Worm (Caenorhabditis elegans) whole organism, young adult: ENCODE data around the gene mbk-2.
A peak's percentile ranks its signal among the peaks of the same experiment; 100 is the strongest.

Source experiments
- B0035.1 ChIP-seq: sonication (generic microtip); optimal IDR thresholded peaks from 2 replicates; lab custom pipeline; 2016; ENCODE audit warnings: missing genetic modification characterization, mild to moderate bottlenecking, missing compliant biosample characterization, missing genotype, missing genetic modification reagents
- F22D6.2 ChIP-seq: sonication (generic microtip); optimal IDR thresholded peaks from 2 replicates; lab custom pipeline; 2016; ENCODE audit warnings: mild to moderate bottlenecking, missing genetic modification characterization, missing compliant biosample characterization
- F23B12.7 ChIP-seq: sonication (generic microtip); optimal IDR thresholded peaks from 2 replicates; lab custom pipeline; 2017; ENCODE audit warnings: missing genetic modification characterization, mild to moderate bottlenecking, missing compliant biosample characterization, antibody characterized with exemption, moderate library complexity; ENCODE audit not compliant: insufficient read depth
- F33H1.4 ChIP-seq: fragments of 200-800 bp; sonication (Bioruptor generic); IDR thresholded peaks from 2 replicates; pipeline ENCODE4 v1.3.6; 2022; ENCODE audit warnings: missing genetic modification reagents, missing genetic modification characterization, missing compliant biosample characterization
- F39B2.1 ChIP-seq: fragments of 200-800 bp; sonication (Bioruptor generic); IDR thresholded peaks from 2 replicates; pipeline ENCODE4 v1.3.6; 2022; ENCODE audit warnings: missing genetic modification reagents, missing genetic modification characterization, missing compliant biosample characterization
- F55B11.4 ChIP-seq: sonication (generic microtip); optimal IDR thresholded peaks from 2 replicates; lab custom pipeline; 2016; ENCODE audit warnings: missing compliant biosample characterization, missing genetic modification characterization, borderline replicate concordance; ENCODE audit not compliant: insufficient read depth
- F57A8.1 ChIP-seq: fragments of 200-800 bp; sonication (Bioruptor generic); optimal IDR thresholded peaks from 2 replicates; lab custom pipeline; 2018; ENCODE audit warnings: mild to moderate bottlenecking, missing genetic modification characterization, moderate library complexity, missing compliant biosample characterization
- K11D2.4 ChIP-seq: fragments of 200-800 bp; sonication (Bioruptor generic); IDR thresholded peaks from 2 replicates; pipeline ENCODE4 v1.3.6; 2022; ENCODE audit warnings: missing genetic modification reagents, missing genetic modification characterization, missing compliant biosample characterization
- T07F8.4 ChIP-seq: sonication (generic microtip); optimal IDR thresholded peaks from 2 replicates; lab custom pipeline; 2016; ENCODE audit warnings: mild to moderate bottlenecking, missing genetic modification characterization, moderate library complexity, missing compliant biosample characterization
- Y53G8AR.9 ChIP-seq: fragments of 200-800 bp; sonication (Bioruptor generic); conservative IDR thresholded peaks from 2 replicates; pipeline ENCODE4 v1.3.6; 2022; ENCODE audit warnings: missing genetic modification reagents, missing genetic modification characterization, missing compliant biosample characterization
- Y79H2A.3 ChIP-seq: fragments of 200-800 bp; sonication (Bioruptor generic); conservative IDR thresholded peaks from 2 replicates; pipeline ENCODE4 v1.3.6; 2022; ENCODE audit warnings: missing genetic modification reagents, missing genetic modification characterization, missing compliant biosample characterization
- akir-1 ChIP-seq: fragments of 200-800 bp; sonication (Bioruptor generic); optimal IDR thresholded peaks from 2 replicates; lab custom pipeline; 2018; ENCODE audit warnings: mild to moderate bottlenecking, missing genetic modification characterization, moderate library complexity, missing compliant biosample characterization
- attf-3 ChIP-seq: fragments of 200-800 bp; sonication (Bioruptor generic); conservative IDR thresholded peaks from 2 replicates; pipeline ENCODE4 v1.3.6; 2022; ENCODE audit warnings: missing genetic modification reagents, missing genetic modification characterization, missing compliant biosample characterization
- bed-2 ChIP-seq: fragments of 200-800 bp; sonication (Bioruptor generic); IDR thresholded peaks from 2 replicates; pipeline ENCODE4 v1.3.6; 2022; ENCODE audit warnings: missing genetic modification reagents, missing genetic modification characterization, missing compliant biosample characterization
- ceh-100 ChIP-seq: fragments of 200-800 bp; sonication (Bioruptor generic); IDR thresholded peaks from 2 replicates; pipeline ENCODE4 v1.3.6; 2022; ENCODE audit warnings: missing genetic modification reagents, missing genetic modification characterization, missing compliant biosample characterization
- ceh-79 ChIP-seq: sonication (generic microtip); optimal IDR thresholded peaks from 2 replicates; lab custom pipeline; 2017; ENCODE audit warnings: mild to moderate bottlenecking, missing genetic modification characterization, missing compliant biosample characterization
- chd-7 ChIP-seq: sonication (generic microtip); optimal IDR thresholded peaks from 2 replicates; lab custom pipeline; 2016; ENCODE audit warnings: mild to moderate bottlenecking, missing genetic modification characterization, moderate library complexity, missing compliant biosample characterization
- die-1 ChIP-seq: sonication (generic microtip); optimal IDR thresholded peaks from 2 replicates; lab custom pipeline; 2016; ENCODE audit warnings: missing genotype, mild to moderate bottlenecking, missing genetic modification characterization, missing compliant biosample characterization
- egl-18 ChIP-seq: fragments of 200-800 bp; sonication (Bioruptor generic); IDR thresholded peaks from 2 replicates; pipeline ENCODE4 v1.3.6; 2022; ENCODE audit warnings: missing genetic modification reagents, missing genetic modification characterization, missing compliant biosample characterization
- egl-44 ChIP-seq: fragments of 200-800 bp; sonication (Bioruptor generic); IDR thresholded peaks from 2 replicates; pipeline ENCODE4 v1.3.6; 2022; ENCODE audit warnings: missing genetic modification reagents, missing genetic modification characterization, missing compliant biosample characterization
- fkh-3 ChIP-seq: sonication (generic microtip); optimal IDR thresholded peaks from 2 replicates; lab custom pipeline; 2016; ENCODE audit warnings: mild to moderate bottlenecking, missing genetic modification characterization, missing compliant biosample characterization
- hlh-12 ChIP-seq: sonication (generic microtip); optimal IDR thresholded peaks from 2 replicates; lab custom pipeline; 2016; ENCODE audit warnings: missing genetic modification characterization, missing compliant biosample characterization
- hsf-1 ChIP-seq: fragments of 200-800 bp; sonication (Bioruptor generic); IDR thresholded peaks from 2 replicates; pipeline ENCODE4 v1.3.6; 2022; ENCODE audit warnings: missing genetic modification reagents, missing genetic modification characterization, missing compliant biosample characterization
- lin-26 ChIP-seq: fragments of 200-800 bp; sonication (Bioruptor generic); IDR thresholded peaks from 2 replicates; pipeline ENCODE4 v1.3.6; 2022; ENCODE audit warnings: missing genetic modification reagents, missing genetic modification characterization, missing compliant biosample characterization
- lin-40 ChIP-seq: sonication (generic microtip); optimal IDR thresholded peaks from 2 replicates; lab custom pipeline; 2016; ENCODE audit warnings: missing genetic modification characterization, mild to moderate bottlenecking, missing compliant biosample characterization, missing genotype, missing genetic modification reagents
- lin-54 ChIP-seq: fragments of 200-800 bp; sonication (Bioruptor generic); optimal IDR thresholded peaks from 2 replicates; lab custom pipeline; 2018; ENCODE audit warnings: mild to moderate bottlenecking, missing genetic modification characterization, missing compliant biosample characterization
- lsy-27 ChIP-seq: sonication (generic microtip); optimal IDR thresholded peaks from 2 replicates; lab custom pipeline; 2017; ENCODE audit warnings: missing genetic modification characterization, mild to moderate bottlenecking, missing compliant biosample characterization, antibody characterized with exemption, missing genotype, borderline replicate concordance; ENCODE audit not compliant: insufficient read depth
- nfya-2 ChIP-seq: fragments of 200-800 bp; sonication (Bioruptor generic); IDR thresholded peaks from 2 replicates; pipeline ENCODE4 v1.3.6; 2022; ENCODE audit warnings: missing genetic modification reagents, missing genetic modification characterization, missing compliant biosample characterization
- nhr-179 ChIP-seq: sonication (generic microtip); optimal IDR thresholded peaks from 2 replicates; lab custom pipeline; 2016; ENCODE audit warnings: mild to moderate bottlenecking, missing genetic modification characterization, missing compliant biosample characterization
- nhr-27 ChIP-seq: fragments of 200-800 bp; sonication (Bioruptor generic); optimal IDR thresholded peaks from 2 replicates; lab custom pipeline; 2018; ENCODE audit warnings: mild to moderate bottlenecking, missing genetic modification characterization, moderate library complexity, missing compliant biosample characterization
- nhr-80 ChIP-seq: sonication (generic microtip); optimal IDR thresholded peaks from 2 replicates; lab custom pipeline; 2016; ENCODE audit warnings: missing genetic modification characterization, missing compliant biosample characterization
- pha-4 ChIP-seq: fragments of 150-350 bp; sonication (generic microtip); optimal IDR thresholded peaks from 2 replicates; lab custom pipeline; 2014; ENCODE audit warnings: missing biosample characterization, missing genetic modification reagents, missing genetic modification characterization
- sdz-38 ChIP-seq: sonication (generic microtip); optimal IDR thresholded peaks from 2 replicates; lab custom pipeline; 2016; ENCODE audit warnings: missing genotype, missing genetic modification characterization, missing compliant biosample characterization
- snpc-4 ChIP-seq, 5 experiments: fragments of 150-350 bp in 1 of 5; sonication (generic microtip) in 4 of 5; optimal IDR thresholded peaks; 2 replicates each; lab custom pipeline; 2014 to 2018; ENCODE audit warnings: missing genetic modification characterization in 5 of 5, missing biosample characterization in 3 of 5, antibody characterized with exemption in 2 of 5, mild to moderate bottlenecking in 2 of 5, missing compliant biosample characterization in 2 of 5, missing genotype in 2 of 5, moderate library complexity in 2 of 5, missing genetic modification reagents in 1 of 5
- somi-1 ChIP-seq: fragments of 200-800 bp; sonication (Bioruptor generic); optimal IDR thresholded peaks from 2 replicates; lab custom pipeline; 2018; ENCODE audit warnings: mild to moderate bottlenecking, missing genetic modification characterization, missing compliant biosample characterization
- tbp1 ChIP-seq: fragments of 200-800 bp; sonication (Bioruptor generic); optimal IDR thresholded peaks from 2 replicates; lab custom pipeline; 2018; ENCODE audit warnings: mild to moderate bottlenecking, missing genetic modification characterization, missing compliant biosample characterization
- tbx-9 ChIP-seq: sonication (generic microtip); optimal IDR thresholded peaks from 2 replicates; lab custom pipeline; 2016; ENCODE audit warnings: borderline replicate concordance, missing genetic modification characterization, inconsistent platforms, missing compliant biosample characterization
- zim-3 ChIP-seq: sonication (generic microtip); optimal IDR thresholded peaks from 2 replicates; lab custom pipeline; 2017; ENCODE audit warnings: mild to moderate bottlenecking, missing genetic modification characterization, moderate library complexity, missing compliant biosample characterization
- ztf-26 ChIP-seq: sonication (generic microtip); optimal IDR thresholded peaks from 2 replicates; lab custom pipeline; 2017; ENCODE audit warnings: missing genetic modification characterization, missing compliant biosample characterization

Gene mbk-2

DNA sequence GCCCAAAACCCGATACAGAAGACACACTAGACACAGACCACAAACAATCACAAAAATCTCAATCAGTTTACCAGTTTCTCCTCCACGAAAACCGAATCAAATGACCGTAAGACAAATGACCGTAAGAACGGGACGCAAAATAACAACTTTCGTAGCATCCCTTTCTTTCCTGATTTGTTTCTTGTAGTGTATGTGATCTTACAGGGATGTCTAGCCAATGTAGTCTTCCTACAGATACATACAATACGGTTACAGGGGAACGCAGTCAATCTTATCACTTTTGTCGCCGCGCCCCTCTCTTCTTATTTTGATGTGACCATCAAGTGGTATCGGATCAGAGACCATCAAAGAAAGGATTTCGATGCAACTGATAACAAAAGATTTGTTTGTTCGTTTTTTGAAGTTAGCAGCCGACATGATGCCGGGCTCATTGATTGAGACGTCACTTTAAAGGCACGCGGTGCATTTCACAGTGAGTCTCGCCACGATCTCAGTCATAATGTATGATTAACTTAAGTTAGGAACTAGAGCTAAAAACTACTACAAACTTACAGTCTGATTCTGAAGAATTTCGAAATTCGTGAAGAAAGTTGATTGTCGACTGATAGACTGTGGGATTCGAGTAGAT, 66.8 kb downstream of the mbk-2 start:
- TF ChIP-seq snpc-4 (GFP tag; optimal IDR thresholded peaks at IDR 0.05; lab: Kevin White, UChicago) = no peak
- TF ChIP-seq snpc-4 (tag; optimal IDR thresholded peaks at IDR 0.05; lab: Kevin White, UChicago) = peak in 3 of 4 experiments; percentile 14 to 79 (median 62)
- no peak for TF ChIP-seq hsf-1
- TF ChIP-seq fkh-3 = no peak
- no peak for TF ChIP-seq lin-54 (GFP tag; lab: Kevin White, UChicago)
- TF ChIP-seq sdz-38 (tag; lab: Kevin White, UChicago) = no peak
- TF ChIP-seq egl-18 (GFP tag; lab: Robert Waterston, UW) = no peak
- TF ChIP-seq F22D6.2 (tag; lab: Kevin White, UChicago) = no peak
- no peak for TF ChIP-seq F23B12.7 (tag; lab: Kevin White, UChicago)
- no peak for TF ChIP-seq F39B2.1 (GFP tag; lab: Robert Waterston, UW)
- TF ChIP-seq F33H1.4 (GFP tag; lab: Robert Waterston, UW) = no peak
- TF ChIP-seq pha-4 (tag; lab: Kevin White, UChicago) = no peak
- no peak for TF ChIP-seq B0035.1 (tag; lab: Kevin White, UChicago)
- TF ChIP-seq ceh-79 (tag; lab: Kevin White, UChicago) = no peak
- peak; percentile 17 for TF ChIP-seq somi-1 (GFP tag; lab: Kevin White, UChicago)
- TF ChIP-seq zim-3 (tag; lab: Kevin White, UChicago) = no peak
- TF ChIP-seq lin-26 (GFP tag; lab: Robert Waterston, UW) = peak; percentile 47; the same call in 1 of the 2 replicates

- TF ChIP-seq nhr-80 = no peak
- no peak for TF ChIP-seq T07F8.4 (tag; lab: Kevin White, UChicago)
- no peak for TF ChIP-seq tbp1 (GFP tag; lab: Kevin White, UChicago)
- no peak for TF ChIP-seq Y53G8AR.9 (GFP tag; lab: Robert Waterston, UW)
- TF ChIP-seq ceh-100 (GFP tag; lab: Robert Waterston, UW) = no peak
- TF ChIP-seq lin-40 (tag; lab: Kevin White, UChicago) = no peak
- no peak for TF ChIP-seq hlh-12 (tag; lab: Kevin White, UChicago)
- no peak for TF ChIP-seq Y79H2A.3 (GFP tag; lab: Robert Waterston, UW)
- TF ChIP-seq lin-54 (GFP tag; lab: Kevin White, UChicago) = no peak
- TF ChIP-seq bed-2 = no peak
- no peak for TF ChIP-seq egl-44 (GFP tag; lab: Robert Waterston, UW)
- TF ChIP-seq ztf-26 (tag; lab: Kevin White, UChicago) = no peak
- no peak for TF ChIP-seq akir-1 (GFP tag; lab: Kevin White, UChicago)
- TF ChIP-seq F57A8.1 (GFP tag; lab: Kevin White, UChicago) = no peak
- TF ChIP-seq nfya-2 (GFP tag; lab: Robert Waterston, UW) = no peak
- TF ChIP-seq F22D6.2 (tag; lab: Kevin White, UChicago) = no peak
- no peak for TF ChIP-seq lsy-27 (tag; lab: Kevin White, UChicago)
- no peak for TF ChIP-seq attf-3 (GFP tag; lab: Robert Waterston, UW)
- no peak for TF ChIP-seq tbx-9
- no peak for TF ChIP-seq F55B11.4 (tag; lab: Kevin White, UChicago)
Measured at ce11 chrIV:13076620-13077019, 67.7 kb downstream of the mbk-2 start, which contains the start of gene C39E9.7. TSS of gene C39E9.7 (minus strand) at chrIV:13076720.

DNA sequence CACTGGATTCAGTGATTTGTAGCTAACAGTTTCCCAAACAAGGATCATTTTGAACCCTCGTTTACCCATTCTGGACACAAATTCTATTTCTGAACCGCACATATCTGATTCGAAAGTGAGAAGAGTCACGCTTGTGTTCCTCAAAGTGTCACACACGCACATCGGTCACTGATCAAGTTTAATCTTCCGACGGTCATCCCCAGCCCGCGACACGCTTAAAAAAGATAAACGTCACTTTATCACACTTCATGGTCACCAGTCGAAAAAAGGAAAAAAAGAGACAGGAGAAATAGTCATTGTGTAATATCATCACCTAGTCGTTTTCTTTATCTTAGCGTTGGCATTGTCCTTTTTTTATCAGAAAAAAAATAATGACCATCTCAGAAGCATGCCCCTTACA, 68.7 kb downstream of the mbk-2 start:
- no peak for TF ChIP-seq nhr-27 (tag; lab: Kevin White, UChicago)
- 0 out of 2 replicates have a peak, but pooled peaks have one; percentile 30 for TF ChIP-seq K11D2.4
- TF ChIP-seq nhr-179 (tag; lab: Kevin White, UChicago) = no peak
- TF ChIP-seq chd-7 (tag; lab: Kevin White, UChicago) = peak; percentile 33
- peak; percentile 63 for TF ChIP-seq die-1 (tag; lab: Kevin White, UChicago)
- peak; percentile 17 for TF ChIP-seq somi-1 (GFP tag; lab: Kevin White, UChicago)
- peak; percentile 17 for TF ChIP-seq lin-40 (tag; lab: Kevin White, UChicago)
- TF ChIP-seq ztf-26 (tag; lab: Kevin White, UChicago) = peak; percentile 78
- TF ChIP-seq, all 124 proteins: peak for 6
